Worm (Caenorhabditis elegans): Measurements from ENCODE around the gene twk-18.

DNA sequence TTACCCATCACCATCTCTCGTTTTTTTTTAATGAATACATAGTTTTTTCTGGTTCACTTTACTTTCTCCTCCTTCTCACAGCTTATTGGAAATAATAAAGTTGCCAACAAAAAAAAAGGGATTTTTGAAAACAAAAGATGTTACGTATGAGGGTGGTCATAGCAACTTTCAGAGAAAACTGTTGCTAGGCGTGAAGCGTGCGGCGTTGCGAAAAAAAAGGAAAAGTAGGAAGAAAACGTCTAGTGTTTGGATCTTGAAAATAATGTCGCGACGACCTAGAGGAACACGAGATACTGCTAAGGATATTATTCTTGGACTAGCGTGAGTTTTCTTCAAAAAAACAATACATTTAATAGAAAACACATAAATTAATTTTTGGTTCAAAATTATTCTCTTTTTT, 10.9 kb downstream of the twk-18 start, which contains the start of gene C24A3.1:
- TF ChIP-seq fos-1 (tag; optimal IDR thresholded peaks at IDR 0.05) = no peak
- no peak for TF ChIP-seq hlh-30 (tag; optimal IDR thresholded peaks at IDR 0.05; ENCODE audit: insufficient read depth)
- no peak for TF ChIP-seq duxl-1 (tag; optimal IDR thresholded peaks at IDR 0.05; ENCODE audit: poor library complexity)
- TF ChIP-seq ZK337.2 (GFP tag; IDR thresholded peaks at IDR 0.05) = no peak
- TF ChIP-seq mdl-1 (tag; optimal IDR thresholded peaks at IDR 0.05) = no peak
- TF ChIP-seq daf-8 (GFP tag; IDR thresholded peaks at IDR 0.05) = no peak
- TF ChIP-seq zag-1 (tag; optimal IDR thresholded peaks at IDR 0.05) = no peak
